Worm (Caenorhabditis elegans) whole organism, young adult: ENCODE results near the gene pho-11.

Experiments used
- B0261.1 ChIP-seq: sonication (generic microtip); optimal IDR thresholded peaks from 2 replicates; lab custom pipeline; 2016; ENCODE audit warnings: mild to moderate bottlenecking, missing genetic modification characterization, moderate library complexity, missing compliant biosample characterization
- B0336.3 ChIP-seq: fragments of 200-800 bp; sonication (Bioruptor generic); IDR thresholded peaks from 2 replicates; pipeline ENCODE4 v1.3.6; 2022; ENCODE audit warnings: missing genetic modification characterization, missing compliant biosample characterization
- F22D6.2 ChIP-seq: sonication (generic microtip); optimal IDR thresholded peaks from 2 replicates; lab custom pipeline; 2016; ENCODE audit warnings: mild to moderate bottlenecking, missing genetic modification characterization, missing compliant biosample characterization
- F33H1.4 ChIP-seq: fragments of 200-800 bp; sonication (Bioruptor generic); IDR thresholded peaks from 2 replicates; pipeline ENCODE4 v1.3.6; 2022; ENCODE audit warnings: missing genetic modification reagents, missing genetic modification characterization, missing compliant biosample characterization
- F52B5.7 ChIP-seq: sonication (generic microtip); optimal IDR thresholded peaks from 2 replicates; lab custom pipeline; 2016; ENCODE audit warnings: mild to moderate bottlenecking, missing genetic modification characterization, missing compliant biosample characterization
- Y53F4B.3 ChIP-seq: fragments of 200-800 bp; sonication (Bioruptor generic); IDR thresholded peaks from 2 replicates; pipeline ENCODE4 v1.3.6; 2022; ENCODE audit warnings: missing genetic modification reagents, missing genetic modification characterization, missing compliant biosample characterization
- Y53G8AR.9 ChIP-seq: fragments of 200-800 bp; sonication (Bioruptor generic); conservative IDR thresholded peaks from 2 replicates; pipeline ENCODE4 v1.3.6; 2022; ENCODE audit warnings: missing genetic modification reagents, missing genetic modification characterization, missing compliant biosample characterization
- Y79H2A.3 ChIP-seq: fragments of 200-800 bp; sonication (Bioruptor generic); conservative IDR thresholded peaks from 2 replicates; pipeline ENCODE4 v1.3.6; 2022; ENCODE audit warnings: missing genetic modification reagents, missing genetic modification characterization, missing compliant biosample characterization
- ZK185.1 ChIP-seq: sonication (generic microtip); optimal IDR thresholded peaks from 2 replicates; lab custom pipeline; 2016; ENCODE audit warnings: mild to moderate bottlenecking, missing genetic modification characterization, missing compliant biosample characterization; ENCODE audit not compliant: poor library complexity, severe bottlenecking
- ccch-3 ChIP-seq: fragments of 200-800 bp; sonication (Bioruptor generic); optimal IDR thresholded peaks from 2 replicates; lab custom pipeline; 2018; ENCODE audit warnings: mild to moderate bottlenecking, missing genetic modification characterization, missing compliant biosample characterization
- cebp-1 ChIP-seq, 2 experiments: fragments of 200-800 bp in 1 of 2; sonication (Bioruptor generic) in 1 of 2; sonication (generic microtip) in 1 of 2; IDR thresholded peaks in 1 of 2; optimal IDR thresholded peaks in 1 of 2; 2 replicates each; pipeline versions ENCODE4 v1.3.6 to Lab custom; 2017 to 2022; ENCODE audit warnings: missing compliant biosample characterization in 2 of 2, missing genetic modification characterization in 2 of 2, mild to moderate bottlenecking in 1 of 2, missing genetic modification reagents in 1 of 2, moderate library complexity in 1 of 2
- cebp-2 ChIP-seq: fragments of 200-800 bp; sonication (Bioruptor generic); IDR thresholded peaks from 2 replicates; pipeline ENCODE4 v1.3.6; 2022; ENCODE audit warnings: missing genetic modification characterization, missing compliant biosample characterization
- ceh-27 ChIP-seq: fragments of 200-800 bp; sonication (Bioruptor generic); optimal IDR thresholded peaks from 2 replicates; lab custom pipeline; 2018; ENCODE audit warnings: mild to moderate bottlenecking, missing genetic modification characterization, moderate library complexity, missing compliant biosample characterization
- ceh-40 ChIP-seq: fragments of 200-800 bp; sonication (Bioruptor generic); IDR thresholded peaks from 2 replicates; pipeline ENCODE4 v1.3.6; 2022; ENCODE audit warnings: missing genetic modification characterization, missing compliant biosample characterization
- ceh-79 ChIP-seq: sonication (generic microtip); optimal IDR thresholded peaks from 2 replicates; lab custom pipeline; 2017; ENCODE audit warnings: mild to moderate bottlenecking, missing genetic modification characterization, missing compliant biosample characterization
- chd-7 ChIP-seq: sonication (generic microtip); optimal IDR thresholded peaks from 2 replicates; lab custom pipeline; 2016; ENCODE audit warnings: mild to moderate bottlenecking, missing genetic modification characterization, moderate library complexity, missing compliant biosample characterization
- him-1 ChIP-seq: sonication (generic microtip); optimal IDR thresholded peaks from 2 replicates; lab custom pipeline; 2016; ENCODE audit warnings: missing genotype, missing genetic modification reagents, missing genetic modification characterization, missing compliant biosample characterization
- hlh-26 ChIP-seq: fragments of 200-800 bp; sonication (Bioruptor generic); conservative IDR thresholded peaks from 2 replicates; pipeline ENCODE4 v1.3.6; 2022; ENCODE audit warnings: missing genetic modification reagents, missing genetic modification characterization, missing compliant biosample characterization
- lag-1 ChIP-seq: fragments of 200-800 bp; sonication (Bioruptor generic); IDR thresholded peaks from 2 replicates; pipeline ENCODE4 v1.3.6; 2022; ENCODE audit warnings: missing genetic modification reagents, missing genetic modification characterization, missing compliant biosample characterization
- lin-26 ChIP-seq: fragments of 200-800 bp; sonication (Bioruptor generic); IDR thresholded peaks from 2 replicates; pipeline ENCODE4 v1.3.6; 2022; ENCODE audit warnings: missing genetic modification reagents, missing genetic modification characterization, missing compliant biosample characterization
- lin-54 ChIP-seq: fragments of 200-800 bp; sonication (Bioruptor generic); optimal IDR thresholded peaks from 2 replicates; lab custom pipeline; 2018; ENCODE audit warnings: mild to moderate bottlenecking, missing genetic modification characterization, missing compliant biosample characterization
- lir-1 ChIP-seq: fragments of 200-800 bp; sonication (Bioruptor generic); conservative IDR thresholded peaks from 2 replicates; pipeline ENCODE4 v1.3.6; 2022; ENCODE audit warnings: missing genetic modification reagents, missing genetic modification characterization, missing compliant biosample characterization
- lsl-1 ChIP-seq: fragments of 200-800 bp; sonication (Bioruptor generic); optimal IDR thresholded peaks from 2 replicates; lab custom pipeline; 2018; ENCODE audit warnings: mild to moderate bottlenecking, missing genetic modification characterization, moderate library complexity, missing compliant biosample characterization
- mcd-1 ChIP-seq: fragments of 200-800 bp; sonication (Bioruptor generic); IDR thresholded peaks from 2 replicates; pipeline ENCODE4 v1.3.6; 2022; ENCODE audit warnings: missing genetic modification reagents, missing genetic modification characterization, missing compliant biosample characterization
- mes-4 ChIP-seq: sonication (generic microtip); optimal IDR thresholded peaks from 2 replicates; lab custom pipeline; 2016; ENCODE audit warnings: missing genotype, missing genetic modification characterization, missing compliant biosample characterization
- nfya-2 ChIP-seq: fragments of 200-800 bp; sonication (Bioruptor generic); IDR thresholded peaks from 2 replicates; pipeline ENCODE4 v1.3.6; 2022; ENCODE audit warnings: missing genetic modification reagents, missing genetic modification characterization, missing compliant biosample characterization
- nhr-90 ChIP-seq: sonication (generic microtip); optimal IDR thresholded peaks from 2 replicates; lab custom pipeline; 2016; ENCODE audit warnings: missing genotype, mild to moderate bottlenecking, missing genetic modification characterization, missing compliant biosample characterization
- repo-1 ChIP-seq: sonication (generic microtip); optimal IDR thresholded peaks from 2 replicates; lab custom pipeline; 2017; ENCODE audit warnings: mild to moderate bottlenecking, missing genetic modification characterization, missing compliant biosample characterization
- snpc-1.1 ChIP-seq: sonication (generic microtip); optimal IDR thresholded peaks from 2 replicates; lab custom pipeline; 2017; ENCODE audit warnings: missing genetic modification characterization, mild to moderate bottlenecking, missing compliant biosample characterization, antibody characterized with exemption, moderate library complexity, missing genotype, missing genetic modification reagents; ENCODE audit not compliant: insufficient read depth
- snpc-3.4 ChIP-seq: sonication (generic microtip); optimal IDR thresholded peaks from 2 replicates; lab custom pipeline; 2017; ENCODE audit warnings: missing genetic modification characterization, mild to moderate bottlenecking, missing compliant biosample characterization, antibody characterized with exemption, moderate library complexity, missing genotype, missing genetic modification reagents
- snpc-4 ChIP-seq, 5 experiments: fragments of 150-350 bp in 1 of 5; sonication (generic microtip) in 4 of 5; optimal IDR thresholded peaks; 2 replicates each; lab custom pipeline; 2014 to 2018; ENCODE audit warnings: missing genetic modification characterization in 5 of 5, missing biosample characterization in 3 of 5, antibody characterized with exemption in 2 of 5, mild to moderate bottlenecking in 2 of 5, missing compliant biosample characterization in 2 of 5, missing genotype in 2 of 5, moderate library complexity in 2 of 5, missing genetic modification reagents in 1 of 5
- ztf-18 ChIP-seq: sonication (generic microtip); optimal IDR thresholded peaks from 2 replicates; lab custom pipeline; 2016; ENCODE audit warnings: missing genotype, mild to moderate bottlenecking, missing genetic modification characterization, missing compliant biosample characterization
- ztf-28 ChIP-seq: fragments of 200-800 bp; sonication (Bioruptor generic); IDR thresholded peaks from 2 replicates; pipeline ENCODE4 v1.3.6; 2022; ENCODE audit warnings: missing genetic modification reagents, missing genetic modification characterization, missing compliant biosample characterization

The pho-11 gene

ce11 chrII:9940430-9940829 lies 8.8 kb downstream of the pho-11 start, which contains the start of gene ufd-3 (continued):
- TF ChIP-seq lin-54 (peak; percentile 99), cebp-2 (GFP tag; lab: Robert Waterston, UW) (no peak), ccch-3 (GFP tag; lab: Kevin White, UChicago) (peak; percentile 72), nfya-2 (0 out of 2 replicates have a peak, but pooled peaks have one; percentile 45), snpc-3.4 (tag; lab: Kevin White, UChicago) (peak; percentile 58), hlh-26 (GFP tag; lab: Robert Waterston, UW) (no peak), repo-1 (peak; percentile 1)

ce11 chrII:9943246-9943645 lies 11.6 kb downstream of the pho-11 start:
- TF ChIP-seq B0261.1: no peak
- TF ChIP-seq lin-26 (GFP tag; lab: Robert Waterston, UW): no peak
- TF ChIP-seq mcd-1 (GFP tag; lab: Robert Waterston, UW): no peak
- no peak for TF ChIP-seq F22D6.2 (tag; lab: Kevin White, UChicago)
- no peak for TF ChIP-seq Y53F4B.3 (GFP tag; lab: Robert Waterston, UW)
- TF ChIP-seq B0336.3 (GFP tag; lab: Robert Waterston, UW): no peak
- TF ChIP-seq Y79H2A.3 (GFP tag; lab: Robert Waterston, UW): no peak
- no peak for TF ChIP-seq him-1 (tag; lab: Kevin White, UChicago)
- TF ChIP-seq, all 124 proteins: peak for 0

- no peak for TF ChIP-seq ceh-27
- peak; percentile 25 for TF ChIP-seq snpc-3.4 (tag; lab: Kevin White, UChicago)
- no peak for TF ChIP-seq ztf-18 (tag; lab: Kevin White, UChicago)
- peak; percentile 21 for TF ChIP-seq chd-7 (tag; lab: Kevin White, UChicago)
- no peak for TF ChIP-seq hlh-26 (GFP tag; lab: Robert Waterston, UW)
- TF ChIP-seq F33H1.4 (GFP tag; lab: Robert Waterston, UW): 0 out of 2 replicates have a peak, but pooled peaks have one; percentile 10
- no peak for TF ChIP-seq F52B5.7 (tag; lab: Kevin White, UChicago)
- TF ChIP-seq lsl-1: no peak
Observed at ce11 chrII:9943837-9944236, 12.2 kb downstream of the pho-11 start, which contains the start of gene flad-1. Gene flad-1, plus strand, starts transcription at chrII:9944137.

- TF ChIP-seq ceh-79 (tag; lab: Kevin White, UChicago) (no peak), lag-1 (no peak), snpc-4 (GFP tag; optimal IDR thresholded peaks at IDR 0.05; lab: Kevin White, UChicago) (no peak), snpc-4 (tag; optimal IDR thresholded peaks at IDR 0.05; lab: Kevin White, UChicago) (no peak), lir-1 (GFP tag; lab: Robert Waterston, UW) (no peak), ceh-40 (GFP tag; lab: Robert Waterston, UW) (no peak), nhr-90 (tag; lab: Kevin White, UChicago) (no peak), ztf-28 (GFP tag; lab: Robert Waterston, UW) (no peak), mes-4 (tag; lab: Kevin White, UChicago) (no peak), ZK185.1 (no peak), cebp-1 (GFP tag; IDR thresholded peaks at IDR 0.05; lab: Robert Waterston, UW) (no peak), cebp-1 (tag; optimal IDR thresholded peaks at IDR 0.05; lab: Kevin White, UChicago) (no peak)
Observed at ce11 chrII:9948662-9949061, 17.0 kb downstream of the pho-11 start.

- TF ChIP-seq Y53G8AR.9: no peak
- TF ChIP-seq snpc-1.1: no peak
Observed at ce11 chrII:9951846-9952245, 20.2 kb downstream of the pho-11 start.
